Worm (Caenorhabditis elegans): ENCODE data around the gene str-113.

Gene str-113

DNA sequence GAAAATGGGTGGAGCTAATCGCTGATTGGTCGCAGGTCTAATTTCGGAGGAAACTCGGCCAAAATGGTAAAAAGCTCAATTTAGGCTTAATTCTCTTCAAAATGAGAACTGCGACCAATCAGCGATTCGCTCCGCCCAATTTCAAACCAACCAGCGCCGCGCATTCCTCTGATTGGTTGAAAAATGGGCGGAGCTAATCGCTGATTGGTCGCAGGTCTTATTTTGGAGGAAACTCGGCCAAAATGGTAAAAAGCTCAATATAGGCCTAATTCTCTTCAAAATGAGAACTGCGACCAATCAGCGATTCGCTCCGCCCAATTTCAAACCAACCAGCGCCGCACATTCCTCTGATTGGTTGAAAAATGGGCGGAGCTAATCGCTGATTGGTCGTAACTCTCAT lies 40.8 kb upstream of the str-113 start:
- TF ChIP-seq nfya-1 (tag; optimal IDR thresholded peaks at IDR 0.05; ENCODE audit: insufficient read depth) = peak; percentile 60

DNA sequence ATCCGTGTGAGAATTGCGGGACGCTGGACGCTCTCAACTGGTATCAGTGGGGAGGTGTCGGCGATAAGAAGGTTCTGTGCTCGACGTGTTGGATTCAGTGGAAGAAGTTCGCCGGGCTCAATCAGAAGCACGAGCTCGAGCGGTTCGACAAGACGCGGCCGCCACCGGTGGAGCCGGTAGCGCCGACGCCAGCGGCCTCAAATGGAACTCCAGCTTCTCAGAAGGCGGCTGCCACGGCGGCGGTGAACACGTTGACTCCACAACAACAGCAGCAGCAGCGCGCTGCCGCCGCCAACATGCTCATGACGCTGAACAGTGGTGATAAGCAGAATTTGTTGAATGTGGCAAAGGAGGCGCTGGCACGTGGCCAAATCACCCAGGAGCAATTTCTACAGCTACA lies 40.1 kb upstream of the str-113 start:
- TF ChIP-seq mml-1 (tag; optimal IDR thresholded peaks at IDR 0.05) (no peak), unc-39 (tag; optimal IDR thresholded peaks at IDR 0.05) (no peak), ztf-4 (tag; optimal IDR thresholded peaks at IDR 0.05) (no peak), nhr-67 (tag; optimal IDR thresholded peaks at IDR 0.05) (no peak), zag-1 (tag; optimal IDR thresholded peaks at IDR 0.05) (no peak), mdl-1 (tag; optimal IDR thresholded peaks at IDR 0.05) (no peak), pha-4 (tag; optimal IDR thresholded peaks at IDR 0.05) (no peak), hmg-11 (tag; optimal IDR thresholded peaks at IDR 0.05) (no peak), R02D3.7 (tag; optimal IDR thresholded peaks at IDR 0.05) (no peak), lin-39 (tag; optimal IDR thresholded peaks at IDR 0.05) (no peak), fos-1 (tag; optimal IDR thresholded peaks at IDR 0.05) (no peak), jun-1 (tag; optimal IDR thresholded peaks at IDR 0.05) (no peak), nhr-77 (tag; optimal IDR thresholded peaks at IDR 0.05) (no peak), egl-5 (tag; optimal IDR thresholded peaks at IDR 0.05) (no peak), skn-1 (tag; optimal IDR thresholded peaks at IDR 0.05) (no peak), nfya-1 (tag; optimal IDR thresholded peaks at IDR 0.05; ENCODE audit: insufficient read depth) (no peak), elt-3 (tag; optimal IDR thresholded peaks at IDR 0.05) (no peak), daf-12 (tag; optimal IDR thresholded peaks at IDR 0.05) (no peak), lsy-12 (tag; optimal IDR thresholded peaks at IDR 0.05) (no peak), fkh-10 (GFP tag; optimal IDR thresholded peaks at IDR 0.05) (no peak)

DNA sequence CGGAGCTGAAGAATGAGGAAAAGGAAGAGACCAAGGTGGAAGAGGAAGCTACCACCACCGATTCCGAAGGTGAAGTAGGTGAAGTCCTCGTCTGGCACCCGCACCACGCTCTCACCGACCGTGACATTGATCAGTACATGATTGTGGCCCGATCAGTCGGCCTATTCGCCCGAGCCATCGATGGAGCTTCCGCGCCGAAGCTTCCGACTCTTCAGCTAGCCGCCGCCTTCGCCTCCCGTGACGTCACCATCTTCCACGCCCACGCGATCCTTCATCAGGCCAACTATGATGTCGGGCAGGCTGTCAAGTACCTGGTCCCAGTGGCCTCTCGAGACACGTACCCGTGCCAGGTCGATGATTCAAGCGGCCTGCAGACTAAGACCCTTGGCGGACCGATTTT lies 39.4 kb upstream of the str-113 start:
- TF ChIP-seq nfya-1 (tag; optimal IDR thresholded peaks at IDR 0.05; ENCODE audit: insufficient read depth) = no peak
- TF ChIP-seq egl-27 (tag; optimal IDR thresholded peaks at IDR 0.05) = no peak
- TF ChIP-seq egl-5 (tag; optimal IDR thresholded peaks at IDR 0.05) = no peak
- no peak for TF ChIP-seq mml-1 (tag; optimal IDR thresholded peaks at IDR 0.05)
- TF ChIP-seq R02D3.7 (tag; optimal IDR thresholded peaks at IDR 0.05) = no peak
- TF ChIP-seq ceh-9 (tag; optimal IDR thresholded peaks at IDR 0.05) = no peak
- no peak for TF ChIP-seq tbx-2 (tag; optimal IDR thresholded peaks at IDR 0.05)
- TF ChIP-seq nhr-23 (tag; optimal IDR thresholded peaks at IDR 0.05) = no peak
- TF ChIP-seq mdl-1 (tag; optimal IDR thresholded peaks at IDR 0.05) = no peak
- no peak for TF ChIP-seq nhr-12 (tag; optimal IDR thresholded peaks at IDR 0.05)
- TF ChIP-seq ztf-11 (tag; optimal IDR thresholded peaks at IDR 0.05) = no peak
- no peak for TF ChIP-seq elt-2 (tag; optimal IDR thresholded peaks at IDR 0.05)
- TF ChIP-seq snpc-4 (tag; optimal IDR thresholded peaks at IDR 0.05) = no peak
- no peak for TF ChIP-seq nhr-77 (tag; optimal IDR thresholded peaks at IDR 0.05)
- no peak for TF ChIP-seq nhr-43 (tag; optimal IDR thresholded peaks at IDR 0.05; ENCODE audit: poor library complexity, severe bottlenecking)
- TF ChIP-seq nhr-76 (tag; optimal IDR thresholded peaks at IDR 0.05) = no peak
- TF ChIP-seq unc-39 (tag; optimal IDR thresholded peaks at IDR 0.05) = no peak
- TF ChIP-seq unc-62 (GFP tag; optimal IDR thresholded peaks at IDR 0.05) = no peak
- no peak for TF ChIP-seq daf-12 (tag; optimal IDR thresholded peaks at IDR 0.05)
- TF ChIP-seq ztf-4 (tag; optimal IDR thresholded peaks at IDR 0.05) = no peak

DNA sequence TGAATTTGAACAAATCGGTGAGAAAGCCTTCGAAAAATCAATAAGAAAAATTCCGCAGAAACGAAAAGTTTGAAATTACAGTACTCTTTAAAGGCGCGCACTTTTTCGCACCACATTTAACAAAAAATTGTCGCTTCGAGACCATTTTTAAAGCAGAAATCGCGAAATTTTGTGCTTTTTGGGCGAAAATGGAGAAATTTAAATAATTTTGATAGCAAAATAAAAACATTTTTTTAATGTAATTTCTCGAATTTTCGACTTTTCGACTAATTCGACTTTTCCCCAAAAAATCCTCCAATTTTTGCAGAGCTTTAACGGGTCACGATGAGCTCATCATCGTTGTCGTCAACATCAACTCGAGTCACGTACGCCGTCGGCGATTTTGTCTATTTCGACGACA lies 37.9 kb upstream of the str-113 start, which contains the start of gene lin-40:
Gene lin-40, plus strand, starts transcription at position 301 of the 400 bp plus-strand sequence.
- TF ChIP-seq egl-5 (tag; optimal IDR thresholded peaks at IDR 0.05) (no peak), pha-4 (tag; optimal IDR thresholded peaks at IDR 0.05) (no peak), pqm-1 (tag; optimal IDR thresholded peaks at IDR 0.05) (no peak), tbx-2 (tag; optimal IDR thresholded peaks at IDR 0.05) (no peak), ZK546.5 (tag; optimal IDR thresholded peaks at IDR 0.05) (no peak)

DNA sequence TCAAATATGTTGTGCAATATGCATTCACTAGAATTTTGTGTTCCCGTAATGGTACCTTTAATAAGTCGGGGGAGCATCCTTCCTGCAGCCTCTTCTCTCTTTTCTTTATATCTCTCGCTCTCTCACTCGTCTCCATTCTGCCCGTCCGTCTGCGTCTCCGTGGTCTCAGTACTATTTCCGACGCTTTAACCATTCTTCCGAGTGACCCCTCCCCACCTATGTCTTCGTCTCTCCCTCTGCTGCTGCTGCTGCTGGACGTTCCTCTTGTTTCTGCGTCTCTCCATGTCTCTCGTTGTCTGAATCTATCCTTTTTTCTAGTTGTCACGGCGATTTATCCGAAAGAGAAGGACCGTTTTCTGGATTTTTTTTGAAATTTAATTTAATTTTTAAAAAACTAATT lies 37.1 kb upstream of the str-113 start:
- TF ChIP-seq nfya-1 (tag; optimal IDR thresholded peaks at IDR 0.05; ENCODE audit: insufficient read depth) = peak; percentile 87
- TF ChIP-seq hmg-11 (tag; optimal IDR thresholded peaks at IDR 0.05) = peak; percentile 97
- peak; percentile 37 for TF ChIP-seq nhr-23 (tag; optimal IDR thresholded peaks at IDR 0.05)
- peak; percentile 20 for TF ChIP-seq tbx-2 (tag; optimal IDR thresholded peaks at IDR 0.05)
- peak; percentile 56 for TF ChIP-seq pha-4 (tag; optimal IDR thresholded peaks at IDR 0.05)
- TF ChIP-seq elt-3 (tag; optimal IDR thresholded peaks at IDR 0.05) = no peak
- TF ChIP-seq jun-1 (tag; optimal IDR thresholded peaks at IDR 0.05) = no peak
- TF ChIP-seq aly-2 (tag; optimal IDR thresholded peaks at IDR 0.05) = no peak
- TF ChIP-seq ceh-28 (tag; optimal IDR thresholded peaks at IDR 0.05) = peak; percentile 52
- no peak for TF ChIP-seq fkh-10 (GFP tag; optimal IDR thresholded peaks at IDR 0.05)
- TF ChIP-seq nhr-25 (tag; optimal IDR thresholded peaks at IDR 0.05) = peak; percentile 55
- peak; percentile 59 for TF ChIP-seq lin-39 (tag; optimal IDR thresholded peaks at IDR 0.05)
- TF ChIP-seq pqm-1 (tag; optimal IDR thresholded peaks at IDR 0.05) = peak; percentile 41
- peak; percentile 64 for TF ChIP-seq R02D3.7 (tag; optimal IDR thresholded peaks at IDR 0.05)
- peak; percentile 50 for TF ChIP-seq elt-2 (tag; optimal IDR thresholded peaks at IDR 0.05)
- no peak for TF ChIP-seq ZK546.5 (tag; optimal IDR thresholded peaks at IDR 0.05)
- TF ChIP-seq skn-1 (tag; optimal IDR thresholded peaks at IDR 0.05) = peak; percentile 31
